Worm (Caenorhabditis elegans): ENCODE data around the gene F10E7.11.

ce11 chrII:7154711-7155110, 32.0 kb upstream of the F10E7.11 start:
- TF ChIP-seq ztf-29 (GFP tag; IDR thresholded peaks at IDR 0.05) (no peak), T22C8.4 (GFP tag; IDR thresholded peaks at IDR 0.05) (no peak), med-1 (GFP tag; optimal IDR thresholded peaks at IDR 0.05; ENCODE audit: insufficient read depth) (no peak), flt-1 (GFP tag; IDR thresholded peaks at IDR 0.05) (no peak), klf-2 (GFP tag; conservative IDR thresholded peaks at IDR 0.05) (no peak), cog-1 (tag; optimal IDR thresholded peaks at IDR 0.05) (no peak), ref-1 (GFP tag; conservative IDR thresholded peaks at IDR 0.05) (no peak)

Data from whole organism, midembryonic.